Worm (Caenorhabditis elegans) whole organism, L1 larva: Measurements from ENCODE around the gene F36F12.7.

Source experiments
- C16A3.4 ChIP-seq: fragments of 150-350 bp; optimal IDR thresholded peaks from 2 replicates; lab custom pipeline; 2014; ENCODE audit warnings: missing biosample characterization, missing genetic modification characterization
- F16B12.6 ChIP-seq: fragments of 150-350 bp; optimal IDR thresholded peaks from 2 replicates; lab custom pipeline; 2014; ENCODE audit warnings: missing biosample characterization, missing genetic modification characterization
- alr-1 ChIP-seq: fragments of 200-800 bp; sonication (Bioruptor generic); optimal IDR thresholded peaks from 2 replicates; lab custom pipeline; 2018; ENCODE audit warnings: borderline replicate concordance, mild to moderate bottlenecking, missing genetic modification characterization, missing compliant biosample characterization
- aly-2 ChIP-seq: fragments of 150-350 bp; optimal IDR thresholded peaks from 2 replicates; lab custom pipeline; 2014; ENCODE audit warnings: missing biosample characterization, missing genetic modification characterization
- blmp-1 ChIP-seq: fragments of 150-350 bp; optimal IDR thresholded peaks from 2 replicates; lab custom pipeline; 2014; ENCODE audit warnings: missing biosample characterization, missing genetic modification characterization
- ceh-82 ChIP-seq, 3 experiments: fragments of 150-350 bp in 1 of 3; sonication (generic microtip) in 2 of 3; optimal IDR thresholded peaks; 2 replicates each; lab custom pipeline; 2014 to 2017; ENCODE audit warnings: missing biosample characterization in 3 of 3, missing genetic modification characterization in 3 of 3
- ces-1 ChIP-seq: fragments of 150-350 bp; optimal IDR thresholded peaks from 2 replicates; lab custom pipeline; 2014; ENCODE audit warnings: missing biosample characterization, missing genetic modification reagents, missing genetic modification characterization
- dpl-1 ChIP-seq, 3 experiments: fragments of 150-350 bp in 2 of 3; sonication (generic microtip) in 1 of 3; optimal IDR thresholded peaks; 2 replicates each; lab custom pipeline; 2014 to 2017; ENCODE audit warnings: missing biosample characterization in 3 of 3, missing genetic modification characterization in 3 of 3, missing genetic modification reagents in 3 of 3
- dsc-1 ChIP-seq: sonication (generic microtip); optimal IDR thresholded peaks from 2 replicates; lab custom pipeline; 2016; ENCODE audit warnings: mild to moderate bottlenecking, missing genetic modification characterization, missing compliant biosample characterization
- efl-1 ChIP-seq, 4 experiments: fragments of 150-350 bp; optimal IDR thresholded peaks in 3 of 4; peaks in 1 of 4; 1 replicate in 1 of 4; 2 replicates in 3 of 4; lab custom pipeline; 2014; ENCODE audit warnings: missing biosample characterization in 2 of 4, missing genetic modification characterization in 2 of 4, missing genetic modification reagents in 2 of 4
- ets-5 ChIP-seq: fragments of 200-800 bp; sonication (Bioruptor generic); IDR thresholded peaks from 2 replicates; pipeline ENCODE4 v1.3.6; 2022; ENCODE audit warnings: missing genetic modification characterization, missing compliant biosample characterization
- fos-1 ChIP-seq: fragments of 150-350 bp; optimal IDR thresholded peaks from 2 replicates; lab custom pipeline; 2014; ENCODE audit warnings: missing biosample characterization, missing genetic modification characterization
- hlh-17 ChIP-seq: fragments of 200-800 bp; sonication (Bioruptor generic); optimal IDR thresholded peaks from 2 replicates; lab custom pipeline; 2018; ENCODE audit warnings: missing genetic modification characterization, mild to moderate bottlenecking, missing compliant biosample characterization, moderate library complexity, borderline replicate concordance
- irx-1 ChIP-seq: sonication (generic microtip); optimal IDR thresholded peaks from 2 replicates; lab custom pipeline; 2016; ENCODE audit warnings: missing genetic modification characterization, missing compliant biosample characterization
- isw-1 ChIP-seq: fragments of 200-800 bp; sonication (Bioruptor generic); IDR thresholded peaks from 2 replicates; pipeline ENCODE4 v1.3.6; 2022; ENCODE audit warnings: missing genetic modification characterization, missing compliant biosample characterization
- lin-13 ChIP-seq: fragments of 150-350 bp; optimal IDR thresholded peaks from 2 replicates; lab custom pipeline; 2014; ENCODE audit warnings: missing biosample characterization, missing genetic modification reagents, missing genetic modification characterization
- lin-14 ChIP-seq: fragments of 200-800 bp; sonication (Bioruptor generic); optimal IDR thresholded peaks from 2 replicates; lab custom pipeline; 2018; ENCODE audit warnings: mild to moderate bottlenecking, missing genetic modification characterization, moderate library complexity, missing compliant biosample characterization
- lin-15B ChIP-seq: fragments of 150-350 bp; sonication (generic microtip); optimal IDR thresholded peaks from 3 replicates; lab custom pipeline; 2014; ENCODE audit warnings: missing biosample characterization, missing genetic modification characterization
- lin-35 ChIP-seq, 2 experiments: fragments of 150-350 bp; optimal IDR thresholded peaks; 2 replicates each; lab custom pipeline; 2014; ENCODE audit warnings: missing biosample characterization in 2 of 2, missing genetic modification characterization in 2 of 2, missing genetic modification reagents in 2 of 2
- lin-39 ChIP-seq: fragments of 150-350 bp; optimal IDR thresholded peaks from 2 replicates; lab custom pipeline; 2014; ENCODE audit warnings: missing biosample characterization, missing genetic modification reagents, missing genetic modification characterization
- lsy-2 ChIP-seq, 2 experiments: fragments of 150-350 bp; optimal IDR thresholded peaks; 2 replicates each; lab custom pipeline; 2014; ENCODE audit warnings: missing biosample characterization in 2 of 2, missing genetic modification characterization in 2 of 2
- mef-2 ChIP-seq: fragments of 150-350 bp; optimal IDR thresholded peaks from 2 replicates; lab custom pipeline; 2014; ENCODE audit warnings: missing biosample characterization, missing genetic modification characterization
- mep-1 ChIP-seq: fragments of 150-350 bp; optimal IDR thresholded peaks from 2 replicates; lab custom pipeline; 2014; ENCODE audit warnings: missing biosample characterization, missing genetic modification characterization
- nhr-11 ChIP-seq: fragments of 150-350 bp; optimal IDR thresholded peaks from 2 replicates; lab custom pipeline; 2014; ENCODE audit warnings: missing biosample characterization, missing genetic modification characterization
- nhr-12 ChIP-seq: sonication (generic microtip); optimal IDR thresholded peaks from 2 replicates; lab custom pipeline; 2017; ENCODE audit warnings: missing biosample characterization, missing genetic modification characterization
- nhr-20 ChIP-seq: sonication (generic microtip); optimal IDR thresholded peaks from 2 replicates; lab custom pipeline; 2016; ENCODE audit warnings: mild to moderate bottlenecking, missing genetic modification characterization, missing compliant biosample characterization
- nhr-77 ChIP-seq: fragments of 150-350 bp; optimal IDR thresholded peaks from 2 replicates; lab custom pipeline; 2014; ENCODE audit warnings: missing biosample characterization, missing genetic modification characterization
- nhr-84 ChIP-seq: sonication (generic microtip); optimal IDR thresholded peaks from 2 replicates; lab custom pipeline; 2017; ENCODE audit warnings: missing biosample characterization, missing genetic modification characterization
- nhr-85 ChIP-seq: sonication (generic microtip); peaks from one replicate; lab custom pipeline; 2016; ENCODE audit warnings: missing genetic modification characterization, inconsistent platforms, missing compliant biosample characterization
- pag-3 ChIP-seq: sonication (generic microtip); optimal IDR thresholded peaks from 2 replicates; lab custom pipeline; 2017; ENCODE audit warnings: missing genetic modification characterization, mild to moderate bottlenecking, missing compliant biosample characterization, antibody characterized with exemption, borderline replicate concordance; ENCODE audit not compliant: insufficient read depth
- rnt-1 ChIP-seq: sonication (generic microtip); optimal IDR thresholded peaks from 2 replicates; lab custom pipeline; 2016; ENCODE audit warnings: mild to moderate bottlenecking, missing genetic modification characterization, moderate library complexity, missing compliant biosample characterization
- skn-1 ChIP-seq: fragments of 150-350 bp; optimal IDR thresholded peaks from 2 replicates; lab custom pipeline; 2014; ENCODE audit warnings: missing biosample characterization, missing genetic modification characterization
- snpc-4 ChIP-seq: fragments of 150-350 bp; optimal IDR thresholded peaks from 2 replicates; lab custom pipeline; 2014; ENCODE audit warnings: missing biosample characterization, missing genetic modification characterization
- sup-37 ChIP-seq: fragments of 200-800 bp; sonication (Bioruptor generic); optimal IDR thresholded peaks from 2 replicates; lab custom pipeline; 2018; ENCODE audit warnings: mild to moderate bottlenecking, missing genetic modification characterization, missing compliant biosample characterization
- swsn-7 ChIP-seq: sonication (generic microtip); optimal IDR thresholded peaks from 2 replicates; lab custom pipeline; 2016; ENCODE audit warnings: missing genetic modification characterization, missing compliant biosample characterization
- unc-130 ChIP-seq: fragments of 150-350 bp; optimal IDR thresholded peaks from 2 replicates; lab custom pipeline; 2017; ENCODE audit warnings: missing biosample characterization, missing genetic modification characterization, inconsistent platforms
- unc-30 ChIP-seq: sonication (generic microtip); optimal IDR thresholded peaks from 2 replicates; lab custom pipeline; 2017; ENCODE audit warnings: missing biosample characterization, missing genetic modification characterization
- unc-98 ChIP-seq: fragments of 200-800 bp; sonication (Bioruptor generic); IDR thresholded peaks from 2 replicates; pipeline ENCODE4 v1.3.6; 2022; ENCODE audit warnings: missing genetic modification characterization, missing compliant biosample characterization
- vab-15 ChIP-seq: sonication (generic microtip); optimal IDR thresholded peaks from 2 replicates; lab custom pipeline; 2017; ENCODE audit warnings: missing genotype, mild to moderate bottlenecking, missing genetic modification characterization, missing compliant biosample characterization
- xbp-1 ChIP-seq: sonication (generic microtip); optimal IDR thresholded peaks from 2 replicates; lab custom pipeline; 2016; ENCODE audit warnings: missing genetic modification characterization, missing compliant biosample characterization
- zag-1 ChIP-seq: fragments of 150-350 bp; optimal IDR thresholded peaks from 2 replicates; lab custom pipeline; 2014; ENCODE audit warnings: missing biosample characterization, missing genetic modification characterization
- ztf-4 ChIP-seq: fragments of 150-350 bp; optimal IDR thresholded peaks from 2 replicates; lab custom pipeline; 2014; ENCODE audit warnings: missing biosample characterization, missing genetic modification characterization

Gene F36F12.7

ce11 chrV:2109295-2109694 is 10.2 kb downstream of the F36F12.7 start, which contains the start of gene ckb-4:
Gene ckb-4 (minus strand): TSS chrV:2109434.
- TF ChIP-seq lin-35 (GFP tag; optimal IDR thresholded peaks at IDR 0.05; lab: Kevin White, UChicago) (peak; percentile 48 to 66), hlh-17 (GFP tag; lab: Kevin White, UChicago) (no peak), isw-1 (no peak), lin-14 (GFP tag; lab: Kevin White, UChicago) (no peak), rnt-1 (tag; lab: Kevin White, UChicago) (peak; percentile 5), lin-15B (tag; lab: Kevin White, UChicago) (peak; percentile 41), nhr-84 (tag; lab: Kevin White, UChicago) (no peak), nhr-11 (tag; lab: Kevin White, UChicago) (no peak), nhr-77 (peak; percentile 15), lsy-2 (tag; optimal IDR thresholded peaks at IDR 0.05; lab: Kevin White, UChicago) (no peak), ets-5 (GFP tag; lab: Robert Waterston, UW) (no peak), aly-2 (no peak), irx-1 (tag; lab: Kevin White, UChicago) (no peak), nhr-85 (tag; lab: Kevin White, UChicago) (peak; percentile 47), snpc-4 (tag; lab: Kevin White, UChicago) (no peak), nhr-12 (tag; lab: Kevin White, UChicago) (no peak), efl-1 (optimal IDR thresholded peaks at IDR 0.05; lab: Kevin White, UChicago) (peak; percentile 59 to 70), efl-1 (GFP tag; optimal IDR thresholded peaks at IDR 0.05 in 1 of 2; lab: Kevin White, UChicago) (peak; percentile 54 to 85), alr-1 (tag; lab: Kevin White, UChicago) (no peak), lin-13 (GFP tag; lab: Kevin White, UChicago) (peak; percentile 13), sup-37 (no peak), nhr-20 (peak; percentile 42), dpl-1 (GFP tag; optimal IDR thresholded peaks at IDR 0.05; lab: Kevin White, UChicago) (peak; percentile 9 to 69 (median 29)), skn-1 (tag; lab: Kevin White, UChicago) (peak; percentile 11), ztf-4 (tag; lab: Kevin White, UChicago) (no peak), xbp-1 (peak; percentile 26), mef-2 (tag; lab: Kevin White, UChicago) (no peak), C16A3.4 (tag; lab: Kevin White, UChicago) (peak; percentile 30), vab-15 (tag; lab: Kevin White, UChicago) (peak; percentile 11), mep-1 (tag; lab: Kevin White, UChicago) (no peak), swsn-7 (tag; lab: Kevin White, UChicago) (no peak), ceh-82 (tag; optimal IDR thresholded peaks at IDR 0.05; lab: Kevin White, UChicago) (peak in 1 of 3 experiments; percentile 46), unc-30 (tag; lab: Kevin White, UChicago) (no peak), zag-1 (tag; lab: Kevin White, UChicago) (no peak), lin-39 (tag; lab: Kevin White, UChicago) (no peak), blmp-1 (peak; percentile 16)

ce11 chrV:2110368-2110767 is 11.2 kb downstream of the F36F12.7 start, which contains the start of gene F22F7.3:
Gene F22F7.3 (plus strand): TSS chrV:2110668.
- TF ChIP-seq blmp-1 = peak; percentile 34
- TF ChIP-seq efl-1 (optimal IDR thresholded peaks at IDR 0.05; lab: Kevin White, UChicago) = no peak
- peak in 1 of 2 experiments; percentile 66 for TF ChIP-seq efl-1 (GFP tag; optimal IDR thresholded peaks at IDR 0.05 in 1 of 2; lab: Kevin White, UChicago)
- no peak for TF ChIP-seq F16B12.6 (tag; lab: Kevin White, UChicago)
- TF ChIP-seq fos-1 (tag; lab: Kevin White, UChicago) = no peak

- TF ChIP-seq skn-1 (tag; lab: Kevin White, UChicago) (no peak), xbp-1 (no peak), nhr-85 (tag; lab: Kevin White, UChicago) (no peak), unc-98 (GFP tag; lab: Robert Waterston, UW) (no peak), pag-3 (tag; lab: Kevin White, UChicago) (no peak), ceh-82 (tag; optimal IDR thresholded peaks at IDR 0.05; lab: Kevin White, UChicago) (no peak), dsc-1 (tag; lab: Kevin White, UChicago) (no peak), ces-1 (GFP tag; lab: Kevin White, UChicago) (no peak), unc-130 (tag; lab: Kevin White, UChicago) (no peak), isw-1 (no peak)
These were observed 19.4 kb downstream of the F36F12.7 start, which contains the start of gene bgnt-1.2 for ce11 chrV:2118574-2118973. Gene bgnt-1.2 (minus strand): TSS chrV:2118674.
